Fruit fly (Drosophila melanogaster) whole organism, wandering third instar larva: ENCODE data around the gene CG31360.
A peak's percentile ranks its signal among the peaks of the same experiment; 100 is the strongest.

Source experiments
- Abd-B ChIP-seq: fragments of >200 bp; optimal IDR thresholded peaks from 2 replicates; lab custom pipeline; 2017; ENCODE audit warnings: missing biosample characterization, missing genetic modification characterization
- CG32264 ChIP-seq: fragments of 200-800 bp; sonication (Bioruptor generic); optimal IDR thresholded peaks from 2 replicates; lab custom pipeline; 2016; ENCODE audit warnings: missing biosample characterization, missing genetic modification characterization
- CG9705 ChIP-seq: fragments of 200-800 bp; sonication (Bioruptor generic); optimal IDR thresholded peaks from 2 replicates; lab custom pipeline; 2018; ENCODE audit warnings: missing biosample characterization, mild to moderate bottlenecking, missing genetic modification characterization
- CrebA ChIP-seq: fragments of 200-800 bp; sonication (Bioruptor generic); optimal IDR thresholded peaks from 2 replicates; lab custom pipeline; 2016; ENCODE audit warnings: missing biosample characterization, mild to moderate bottlenecking, missing genetic modification characterization, borderline replicate concordance
- Dfd ChIP-seq: fragments of >200 bp; optimal IDR thresholded peaks from 2 replicates; lab custom pipeline; 2017; ENCODE audit warnings: missing biosample characterization, missing genetic modification characterization
- Dif ChIP-seq: fragments of 200-275, 200-300 bp; sonication (Bioruptor generic); optimal IDR thresholded peaks from 2 replicates; lab custom pipeline; 2018; ENCODE audit warnings: missing biosample characterization, missing genetic modification characterization; ENCODE audit not compliant: partially characterized antibody
- GATAd ChIP-seq: sonication (Bioruptor generic); optimal IDR thresholded peaks from 2 replicates; lab custom pipeline; 2016; ENCODE audit warnings: missing biosample characterization, missing genetic modification characterization
- HLH106 ChIP-seq: fragments of 200-800 bp; optimal IDR thresholded peaks from 3 replicates; lab custom pipeline; 2019; ENCODE audit warnings: missing biosample characterization, mild to moderate bottlenecking, missing genetic modification characterization, moderate library complexity
- Hnf4 ChIP-seq: fragments of 200-800 bp; sonication (Bioruptor generic); optimal IDR thresholded peaks from 2 replicates; lab custom pipeline; 2016; ENCODE audit warnings: missing biosample characterization, mild to moderate bottlenecking, missing genetic modification characterization
- Hr78 ChIP-seq: fragments of >200 bp; optimal IDR thresholded peaks from 2 replicates; lab custom pipeline; 2017; ENCODE audit warnings: missing biosample characterization, missing genetic modification characterization
- Hr83 ChIP-seq: fragments of 200-300 bp; sonication (Bioruptor generic); optimal IDR thresholded peaks from 2 replicates; lab custom pipeline; 2016; ENCODE audit warnings: missing biosample characterization, mild to moderate bottlenecking, missing genetic modification characterization, moderate library complexity; ENCODE audit not compliant: poor library complexity, severe bottlenecking
- Jra ChIP-seq: sonication (Bioruptor generic); optimal IDR thresholded peaks from 2 replicates; lab custom pipeline; 2016; ENCODE audit warnings: missing biosample characterization, missing genetic modification characterization
- Mio ChIP-seq: sonication (Bioruptor generic); optimal IDR thresholded peaks from 2 replicates; lab custom pipeline; 2016; ENCODE audit warnings: missing biosample characterization, missing genetic modification characterization
- Myc ChIP-seq: fragments of >200 bp; optimal IDR thresholded peaks from 2 replicates; lab custom pipeline; 2017
- N ChIP-seq: fragments of >200 bp; optimal IDR thresholded peaks from 2 replicates; lab custom pipeline; 2018; ENCODE audit warnings: missing biosample characterization, missing external identifiers, missing genetic modification characterization
- OdsH ChIP-seq: fragments of 200-800 bp; sonication (Bioruptor generic); optimal IDR thresholded peaks from 2 replicates; lab custom pipeline; 2016; ENCODE audit warnings: missing biosample characterization, mild to moderate bottlenecking, missing genetic modification characterization
- Rel ChIP-seq, 2 experiments: fragments of 200-800 bp; sonication (Bioruptor generic) in 1 of 2; optimal IDR thresholded peaks; 2 replicates in 1 of 2; 3 replicates in 1 of 2; lab custom pipeline; 2016 to 2019; ENCODE audit warnings: mild to moderate bottlenecking in 2 of 2, missing biosample characterization in 2 of 2, missing genetic modification characterization in 2 of 2, moderate library complexity in 1 of 2
- Sp1 ChIP-seq: fragments of 200-800 bp; sonication (Bioruptor generic); optimal IDR thresholded peaks from 3 replicates; lab custom pipeline; 2019; ENCODE audit warnings: missing biosample characterization, mild to moderate bottlenecking, missing genetic modification characterization, moderate library complexity
- Vsx2 ChIP-seq: fragments of 200-300, 225-300 bp; sonication (Bioruptor generic); optimal IDR thresholded peaks from 2 replicates; lab custom pipeline; 2018; ENCODE audit warnings: missing biosample characterization, missing genetic modification characterization; ENCODE audit not compliant: partially characterized antibody
- br ChIP-seq: fragments of 200-800 bp; sonication (Bioruptor generic); optimal IDR thresholded peaks from 2 replicates; lab custom pipeline; 2016; ENCODE audit warnings: missing biosample characterization, missing genetic modification characterization
- brk ChIP-seq: fragments of 200-800 bp; sonication (Bioruptor generic); optimal IDR thresholded peaks from 2 replicates; lab custom pipeline; 2016; ENCODE audit warnings: missing biosample characterization, mild to moderate bottlenecking, missing genetic modification characterization
- dl ChIP-seq, 2 experiments: fragments of 175-275, 200-275 bp in 1 of 2; fragments of 200-275 bp in 1 of 2; sonication (Bioruptor generic); optimal IDR thresholded peaks; lab custom pipeline; 2018; ENCODE audit warnings: mild to moderate bottlenecking in 2 of 2, missing biosample characterization in 2 of 2, missing genetic modification characterization in 2 of 2, moderate library complexity in 2 of 2; ENCODE audit not compliant: partially characterized antibody in 2 of 2, insufficient read depth in 1 of 2
- dmrt93B ChIP-seq: fragments of 200-800 bp; sonication (Bioruptor generic); optimal IDR thresholded peaks from 2 replicates; lab custom pipeline; 2018; ENCODE audit warnings: missing biosample characterization, mild to moderate bottlenecking, missing genetic modification characterization
- dsf ChIP-seq: sonication (Bioruptor generic); optimal IDR thresholded peaks from 2 replicates; lab custom pipeline; 2016; ENCODE audit warnings: missing biosample characterization, missing genetic modification characterization, borderline replicate concordance
- ey ChIP-seq: fragments of 200-800 bp; sonication (Bioruptor generic); optimal IDR thresholded peaks from 2 replicates; lab custom pipeline; 2016; ENCODE audit warnings: missing biosample characterization, missing genetic modification characterization
- foxo ChIP-seq, 2 experiments: fragments of 200-800 bp; sonication (Bioruptor generic); optimal IDR thresholded peaks; 2 replicates in 1 of 2; 3 replicates in 1 of 2; lab custom pipeline; 2016 to 2017; ENCODE audit warnings: missing biosample characterization in 2 of 2, missing genetic modification characterization in 2 of 2
- fru ChIP-seq: fragments of 200-800 bp; sonication (Bioruptor generic); optimal IDR thresholded peaks from 3 replicates; lab custom pipeline; 2016; ENCODE audit warnings: missing biosample characterization, mild to moderate bottlenecking, missing genetic modification characterization
- h ChIP-seq: fragments of 200-800 bp; sonication (Bioruptor generic); optimal IDR thresholded peaks from 3 replicates; lab custom pipeline; 2016; ENCODE audit warnings: missing biosample characterization, mild to moderate bottlenecking, missing genetic modification characterization
- jim ChIP-seq: fragments of 175-275, 200-325 bp; sonication (Bioruptor generic); optimal IDR thresholded peaks from 2 replicates; lab custom pipeline; 2016; ENCODE audit warnings: missing biosample characterization, mild to moderate bottlenecking, missing genetic modification characterization
- lola ChIP-seq: fragments of >200 bp; optimal IDR thresholded peaks from 2 replicates; lab custom pipeline; 2017; ENCODE audit warnings: missing biosample characterization, missing genetic modification characterization
- pan ChIP-seq: fragments of >200 bp; optimal IDR thresholded peaks from 2 replicates; lab custom pipeline; 2017
- psq ChIP-seq: fragments of 200-800 bp; sonication (Bioruptor generic); optimal IDR thresholded peaks from 3 replicates; lab custom pipeline; 2017; ENCODE audit warnings: missing biosample characterization, mild to moderate bottlenecking, missing genetic modification characterization, moderate library complexity
- rgr ChIP-seq: fragments of 200-800 bp; sonication (Bioruptor generic); optimal IDR thresholded peaks from 3 replicates; lab custom pipeline; 2016; ENCODE audit warnings: missing biosample characterization, mild to moderate bottlenecking, missing genetic modification characterization
- sage ChIP-seq: fragments of 200-800 bp; sonication (Bioruptor generic); optimal IDR thresholded peaks from 2 replicates; lab custom pipeline; 2016; ENCODE audit warnings: missing biosample characterization, mild to moderate bottlenecking, missing genetic modification characterization
- sv ChIP-seq: fragments of 200-800 bp; sonication (Bioruptor generic); optimal IDR thresholded peaks from 3 replicates; lab custom pipeline; 2016; ENCODE audit warnings: missing biosample characterization, missing genetic modification characterization
- tai ChIP-seq: sonication (Bioruptor generic); optimal IDR thresholded peaks from 2 replicates; lab custom pipeline; 2016; ENCODE audit warnings: missing biosample characterization, missing genetic modification characterization
- usp ChIP-seq: fragments of >200 bp; optimal IDR thresholded peaks from 2 replicates; lab custom pipeline; 2017; ENCODE audit warnings: missing biosample characterization, missing genetic modification characterization
- woc ChIP-seq: sonication (Bioruptor generic); optimal IDR thresholded peaks from 2 replicates; lab custom pipeline; 2016; ENCODE audit warnings: missing biosample characterization, mild to moderate bottlenecking, missing genetic modification characterization

The CG31360 gene

DNA sequence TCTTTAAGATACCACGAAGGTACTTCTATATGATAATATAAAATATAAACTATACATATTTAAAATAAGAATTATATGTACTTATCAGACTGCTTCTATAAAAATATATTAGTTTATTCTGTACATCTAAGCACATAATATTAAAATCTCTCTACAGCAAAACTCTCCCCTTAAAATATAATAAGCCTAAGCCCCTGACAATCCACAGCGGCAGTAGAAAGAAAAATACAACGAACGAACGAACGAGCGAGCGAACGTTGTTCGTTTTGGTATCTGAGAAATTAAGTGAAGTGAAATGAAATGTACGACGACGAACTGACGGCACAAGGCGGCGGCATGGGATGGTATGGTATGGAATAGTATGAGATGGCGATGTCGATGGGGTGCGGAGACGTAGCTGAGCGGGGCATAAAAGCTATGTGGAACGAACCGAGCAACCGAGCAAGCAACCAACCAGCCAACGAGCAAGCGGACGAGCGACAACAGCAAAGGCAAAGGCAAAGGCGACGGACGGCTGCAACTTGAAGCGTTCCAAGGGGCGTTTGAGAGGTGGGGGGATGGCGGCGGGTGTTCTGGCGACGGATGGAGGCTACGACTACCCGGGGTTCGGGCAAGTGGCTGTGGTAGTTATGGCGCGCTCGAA is 15.7 kb downstream of the CG31360 start (continued):
- peak; percentile 79 for TF ChIP-seq Rel (GFP tag; optimal IDR thresholded peaks at IDR 0.05; lab: Kevin White, UChicago)
- TF ChIP-seq Rel (tag; optimal IDR thresholded peaks at IDR 0.05; lab: Kevin White, UChicago) = peak; percentile 98
- TF ChIP-seq woc (GFP tag; lab: Kevin White, UChicago) = peak; percentile 82
- no peak for TF ChIP-seq Hr78 (GFP tag; lab: Kevin White, UChicago)
- TF ChIP-seq tai (GFP tag; lab: Kevin White, UChicago) = no peak
- TF ChIP-seq Dif (GFP tag; lab: Kevin White, UChicago) = peak; percentile 47
- peak; percentile 97 for TF ChIP-seq dmrt93B (GFP tag; lab: Kevin White, UChicago)
- no peak for TF ChIP-seq Abd-B
- TF ChIP-seq Jra (GFP tag; lab: Kevin White, UChicago) = peak; percentile 75
- TF ChIP-seq N (GFP tag; lab: Kevin White, UChicago) = no peak
- TF ChIP-seq CrebA (GFP tag; lab: Kevin White, UChicago) = no peak

DNA sequence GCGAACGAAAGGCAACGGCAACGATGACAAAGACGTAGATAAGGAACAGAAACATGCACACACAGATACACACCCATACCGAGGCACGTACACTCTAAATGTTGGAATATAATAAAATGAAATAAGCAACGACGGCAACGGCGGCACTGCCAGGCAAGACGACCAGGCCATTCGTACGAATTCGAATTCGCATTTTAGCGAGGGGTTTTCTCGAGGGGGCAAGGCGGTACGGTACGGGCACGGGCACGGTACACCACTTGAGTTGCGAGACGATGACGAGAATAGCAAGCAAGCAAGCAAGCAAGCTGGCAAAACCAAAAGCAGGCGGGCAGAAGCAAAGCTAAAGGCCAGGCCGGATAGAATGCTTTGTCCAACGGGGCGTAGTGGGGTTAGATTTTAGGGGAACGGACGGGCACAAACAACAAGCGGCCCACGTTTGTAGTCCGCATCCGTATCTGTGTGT is 16.3 kb downstream of the CG31360 start:
- TF ChIP-seq Jra (GFP tag; lab: Kevin White, UChicago) = peak; percentile 63
- peak; percentile 59 for TF ChIP-seq h
- peak; percentile 80 for TF ChIP-seq Dif (GFP tag; lab: Kevin White, UChicago)
- no peak for TF ChIP-seq Myc (lab: Kevin White, UChicago)
- TF ChIP-seq sv (GFP tag; lab: Kevin White, UChicago) = no peak
- TF ChIP-seq Hr83 (GFP tag; lab: Kevin White, UChicago) = peak; percentile 93
- no peak for TF ChIP-seq woc (GFP tag; lab: Kevin White, UChicago)
- TF ChIP-seq Rel (GFP tag; optimal IDR thresholded peaks at IDR 0.05; lab: Kevin White, UChicago) = peak; percentile 72
- TF ChIP-seq Rel (tag; optimal IDR thresholded peaks at IDR 0.05; lab: Kevin White, UChicago) = peak; percentile 86
- TF ChIP-seq dl (GFP tag; optimal IDR thresholded peaks at IDR 0.05; lab: Kevin White, UChicago; ENCODE audit: insufficient read depth in 1 of 2, partially characterized antibody in 2 of 2) = peak in 1 of 2 experiments; percentile 15
- peak; percentile 21 for TF ChIP-seq Sp1 (GFP tag; lab: Kevin White, UChicago)
- peak; percentile 28 for TF ChIP-seq br (GFP tag; lab: Kevin White, UChicago)
- peak; percentile 24 for TF ChIP-seq HLH106 (tag; lab: Kevin White, UChicago)
- no peak for TF ChIP-seq dsf (GFP tag; lab: Kevin White, UChicago)
- no peak for TF ChIP-seq sage (GFP tag; lab: Kevin White, UChicago)
- no peak for TF ChIP-seq brk (GFP tag; lab: Kevin White, UChicago)
- peak; percentile 30 for TF ChIP-seq fru
- TF ChIP-seq CG9705 (GFP tag; lab: Kevin White, UChicago) = no peak
- peak; percentile 63 for TF ChIP-seq Hnf4
- peak; percentile 91 for TF ChIP-seq CrebA (GFP tag; lab: Kevin White, UChicago)
- no peak for TF ChIP-seq Hr78 (GFP tag; lab: Kevin White, UChicago)
- peak; percentile 34 for TF ChIP-seq CG32264 (GFP tag; lab: Kevin White, UChicago)
- TF ChIP-seq Dfd (GFP tag; lab: Kevin White, UChicago) = no peak
- TF ChIP-seq N (GFP tag; lab: Kevin White, UChicago) = peak; percentile 15
- no peak for TF ChIP-seq pan (lab: Kevin White, UChicago)
- no peak for TF ChIP-seq lola (GFP tag; lab: Kevin White, UChicago)
- no peak for TF ChIP-seq ey
- no peak for TF ChIP-seq jim (GFP tag; lab: Kevin White, UChicago)
- TF ChIP-seq OdsH (GFP tag; lab: Kevin White, UChicago) = no peak
- TF ChIP-seq Abd-B = no peak
- no peak for TF ChIP-seq GATAd (GFP tag; lab: Kevin White, UChicago)
- no peak for TF ChIP-seq usp
- no peak for TF ChIP-seq Mio (GFP tag; lab: Kevin White, UChicago)
- no peak for TF ChIP-seq dmrt93B (GFP tag; lab: Kevin White, UChicago)
- TF ChIP-seq Vsx2 = no peak
- TF ChIP-seq rgr (GFP tag; lab: Kevin White, UChicago) = peak; percentile 53
- TF ChIP-seq psq (GFP tag; lab: Kevin White, UChicago) = peak; percentile 79
- no peak for TF ChIP-seq tai (GFP tag; lab: Kevin White, UChicago)
- TF ChIP-seq foxo (GFP tag; optimal IDR thresholded peaks at IDR 0.05; lab: Kevin White, UChicago) = peak in 1 of 2 experiments; percentile 8
